Fruit fly (Drosophila melanogaster): ENCODE measurements around the gene Osi20.

- TF ChIP-seq CG1621 (tag; optimal IDR thresholded peaks at IDR 0.05) (no peak), Lpt (GFP tag; optimal IDR thresholded peaks at IDR 0.05) (no peak), CG8632 (GFP tag; optimal IDR thresholded peaks at IDR 0.05) (no peak), Blimp-1 (GFP tag; optimal IDR thresholded peaks at IDR 0.05) (no peak), fd85E (GFP tag; optimal IDR thresholded peaks at IDR 0.05) (no peak), Hr4 (GFP tag; optimal IDR thresholded peaks at IDR 0.05) (no peak), CG16779 (tag; optimal IDR thresholded peaks at IDR 0.05) (no peak)
Observed at dm6 chr3R:6368550-6369238, 28.8 kb downstream of the Osi20 start, which contains the start of gene CG10286.

Data from whole organism, prepupa.